Worm (Caenorhabditis elegans): ENCODE results near the gene F56D5.6.

- TF ChIP-seq hif-1 (tag; optimal IDR thresholded peaks at IDR 0.05): no peak
- TF ChIP-seq snpc-4 (tag; optimal IDR thresholded peaks at IDR 0.05): no peak
- TF ChIP-seq cey-2 (tag; optimal IDR thresholded peaks at IDR 0.05; ENCODE audit: borderline replicate concordance, insufficient read depth): no peak
- no peak for TF ChIP-seq fos-1 (tag; optimal IDR thresholded peaks at IDR 0.05)
- no peak for TF ChIP-seq ztf-11 (tag; optimal IDR thresholded peaks at IDR 0.05)
- TF ChIP-seq egl-27 (tag; optimal IDR thresholded peaks at IDR 0.05): no peak
- TF ChIP-seq nhr-10 (tag; optimal IDR thresholded peaks at IDR 0.05): no peak
- TF ChIP-seq F49E8.2 (tag; optimal IDR thresholded peaks at IDR 0.05; ENCODE audit: borderline replicate concordance): no peak
- TF ChIP-seq nhr-11 (tag; optimal IDR thresholded peaks at IDR 0.05): no peak
- TF ChIP-seq zfp-2 (tag; optimal IDR thresholded peaks at IDR 0.05): no peak
- no peak for TF ChIP-seq daf-16 (GFP tag; optimal IDR thresholded peaks at IDR 0.05)
- no peak for TF ChIP-seq daf-16 (tag; optimal IDR thresholded peaks at IDR 0.05)
- TF ChIP-seq dve-1 (tag; optimal IDR thresholded peaks at IDR 0.05; ENCODE audit: insufficient read depth): no peak
- TF ChIP-seq lir-3 (tag; optimal IDR thresholded peaks at IDR 0.05): no peak
These were observed 6.3 kb downstream of the F56D5.6 start, which contains the start of gene F56D5.5 for ce11 chrIV:9408004-9408403.
